Fruit fly (Drosophila melanogaster) whole organism, embryonic: ENCODE data around the gene mRpL48.

Experiments used
- ATbp ChIP-seq: fragments of 200-800 bp; sonication (Bioruptor generic); optimal IDR thresholded peaks from 2 replicates; lab custom pipeline; 2017; ENCODE audit warnings: missing biosample characterization, mild to moderate bottlenecking, missing genetic modification characterization, missing genetic modification reagents
- Adf1 ChIP-seq: fragments of 200-800 bp; sonication (Bioruptor generic); IDR thresholded peaks from 2 replicates; pipeline ENCODE4 v1.3.6; 2022; ENCODE audit warnings: missing biosample characterization, missing genetic modification characterization
- Awh ChIP-seq: fragments of 200-800 bp; sonication (Bioruptor generic); IDR thresholded peaks from 2 replicates; pipeline ENCODE4, ENCODE4 v1.3.6; 2022; ENCODE audit warnings: missing biosample characterization, missing genetic modification characterization
- CG10431 ChIP-seq: fragments of 200-800 bp; sonication (Bioruptor generic); optimal IDR thresholded peaks from 3 replicates; lab custom pipeline; 2018; ENCODE audit warnings: missing biosample characterization, mild to moderate bottlenecking, missing genetic modification characterization
- CG11247 ChIP-seq: fragments of 200-800 bp; sonication (Bioruptor generic); IDR thresholded peaks from 2 replicates; pipeline ENCODE4 v1.3.6; 2022; ENCODE audit warnings: missing biosample characterization, missing genetic modification characterization
- CG12299 ChIP-seq: fragments of 200-800 bp; sonication (Bioruptor generic); optimal IDR thresholded peaks from 2 replicates; lab custom pipeline; 2018; ENCODE audit warnings: missing biosample characterization, mild to moderate bottlenecking, missing genetic modification characterization
- CG13424 ChIP-seq: fragments of 200-800 bp; sonication (Bioruptor generic); optimal IDR thresholded peaks from 2 replicates; lab custom pipeline; 2019; ENCODE audit warnings: missing biosample characterization, mild to moderate bottlenecking, missing genetic modification characterization, moderate library complexity
- CG13775 ChIP-seq: fragments of 200-800 bp; sonication (Bioruptor generic); optimal IDR thresholded peaks from 3 replicates; lab custom pipeline; 2017; ENCODE audit warnings: missing biosample characterization, mild to moderate bottlenecking, missing genetic modification characterization
- CG13894 ChIP-seq: fragments of 200-800 bp; sonication (Bioruptor generic); optimal IDR thresholded peaks from 3 replicates; lab custom pipeline; 2018; ENCODE audit warnings: missing biosample characterization, mild to moderate bottlenecking, missing genetic modification characterization, moderate library complexity
- CG1792 ChIP-seq: fragments of 200-800 bp; sonication (Bioruptor generic); optimal IDR thresholded peaks from 2 replicates; lab custom pipeline; 2016; ENCODE audit warnings: missing biosample characterization, missing genetic modification characterization
- CG1832 ChIP-seq: fragments of 200-800 bp; sonication (Bioruptor generic); optimal IDR thresholded peaks from 2 replicates; lab custom pipeline; 2017; ENCODE audit warnings: missing biosample characterization, mild to moderate bottlenecking, missing genetic modification characterization, inconsistent platforms
- CG31388 ChIP-seq: fragments of 200-800 bp; sonication (Bioruptor generic); optimal IDR thresholded peaks from 2 replicates; lab custom pipeline; 2016; ENCODE audit warnings: missing biosample characterization, missing genetic modification characterization
- CG33213 ChIP-seq: fragments of 200-800 bp; sonication (Bioruptor generic); optimal IDR thresholded peaks from 3 replicates; lab custom pipeline; 2016; ENCODE audit warnings: missing biosample characterization, missing genetic modification characterization
- CG3838 ChIP-seq: fragments of 200-800 bp; sonication (Bioruptor generic); optimal IDR thresholded peaks from 3 replicates; lab custom pipeline; 2016; ENCODE audit warnings: missing biosample characterization, missing genetic modification characterization
- CG4282 ChIP-seq: fragments of 200-800 bp; sonication (Bioruptor generic); optimal IDR thresholded peaks from 2 replicates; lab custom pipeline; 2016; ENCODE audit warnings: missing biosample characterization, missing genetic modification characterization
- CG4360 ChIP-seq: fragments of 200-800 bp; sonication (Bioruptor generic); IDR thresholded peaks from 2 replicates; pipeline ENCODE4 v1.3.6; 2022; ENCODE audit warnings: missing biosample characterization, missing genetic modification characterization
- CG6683 ChIP-seq: fragments of 200-800 bp; sonication (Bioruptor generic); optimal IDR thresholded peaks from 2 replicates; lab custom pipeline; 2017; ENCODE audit warnings: missing biosample characterization, mild to moderate bottlenecking, missing genetic modification characterization, missing genetic modification reagents
- CG8290 ChIP-seq, 3 experiments: fragments of 200-800 bp; sonication (Bioruptor generic); optimal IDR thresholded peaks; 2 replicates each; lab custom pipeline; 2016 to 2019; ENCODE audit warnings: missing biosample characterization in 3 of 3, missing genetic modification characterization in 3 of 3, mild to moderate bottlenecking in 2 of 3, moderate library complexity in 1 of 3
- CG8359 ChIP-seq: fragments of 200-800 bp; sonication (Bioruptor generic); optimal IDR thresholded peaks from 2 replicates; lab custom pipeline; 2017; ENCODE audit warnings: missing biosample characterization, mild to moderate bottlenecking, missing genetic modification characterization, borderline replicate concordance
- CG8478 ChIP-seq: fragments of >200 bp; optimal IDR thresholded peaks from 2 replicates; lab custom pipeline; 2018
- CG8944 ChIP-seq: fragments of 200-800 bp; sonication (Bioruptor generic); optimal IDR thresholded peaks from 3 replicates; lab custom pipeline; 2016; ENCODE audit warnings: missing biosample characterization, missing genetic modification characterization
- CG9609 ChIP-seq: fragments of 200-800 bp; sonication (Bioruptor generic); optimal IDR thresholded peaks from 3 replicates; lab custom pipeline; 2016; ENCODE audit warnings: missing biosample characterization, missing genetic modification characterization
- Deaf1 ChIP-seq: fragments of 200-800 bp; optimal IDR thresholded peaks from 3 replicates; lab custom pipeline; 2019; ENCODE audit warnings: missing biosample characterization, mild to moderate bottlenecking, missing genetic modification characterization, moderate library complexity
- Elba2 ChIP-seq: fragments of 200-800 bp; sonication (Bioruptor generic); optimal IDR thresholded peaks from 3 replicates; lab custom pipeline; 2016; ENCODE audit warnings: missing biosample characterization, missing genetic modification characterization
- Fer1 ChIP-seq: fragments of 200-800 bp; sonication (Bioruptor generic); optimal IDR thresholded peaks from 2 replicates; lab custom pipeline; 2017; ENCODE audit warnings: missing biosample characterization, mild to moderate bottlenecking, missing genetic modification characterization
- Fer2 ChIP-seq: fragments of 200-800 bp; sonication (Bioruptor generic); optimal IDR thresholded peaks from 2 replicates; lab custom pipeline; 2018; ENCODE audit warnings: missing biosample characterization, mild to moderate bottlenecking, missing genetic modification characterization, moderate library complexity
- HLH54F ChIP-seq: fragments of 200-800 bp; sonication (Bioruptor generic); optimal IDR thresholded peaks from 3 replicates; lab custom pipeline; 2016; ENCODE audit warnings: missing biosample characterization, missing genetic modification characterization
- NC2α ChIP-seq: fragments of 200-800 bp; sonication (Bioruptor generic); optimal IDR thresholded peaks from 2 replicates; lab custom pipeline; 2016; ENCODE audit warnings: missing biosample characterization, missing genetic modification characterization
- Rfx ChIP-seq: fragments of 200-800 bp; sonication (Bioruptor generic); IDR thresholded peaks from 2 replicates; pipeline ENCODE4 v1.3.6; 2022; ENCODE audit warnings: missing biosample characterization, missing genetic modification characterization
- Sox102F ChIP-seq: fragments of 200-800 bp; sonication (Bioruptor generic); optimal IDR thresholded peaks from 2 replicates; lab custom pipeline; 2018; ENCODE audit warnings: missing biosample characterization, mild to moderate bottlenecking, missing genetic modification characterization, moderate library complexity
- TFAM ChIP-seq: fragments of 200-800 bp; sonication (Bioruptor generic); optimal IDR thresholded peaks from 2 replicates; lab custom pipeline; 2017; ENCODE audit warnings: missing biosample characterization, missing genetic modification characterization, inconsistent platforms
- Taf1 ChIP-seq: fragments of 200-800 bp; sonication (Bioruptor generic); IDR thresholded peaks from 2 replicates; pipeline ENCODE4 v1.3.6; 2022; ENCODE audit warnings: missing biosample characterization, missing genetic modification characterization
- abd-A ChIP-seq: fragments of 200-800 bp; sonication (Bioruptor generic); optimal IDR thresholded peaks from 3 replicates; lab custom pipeline; 2019; ENCODE audit warnings: missing biosample characterization, mild to moderate bottlenecking, missing genetic modification characterization, moderate library complexity
- da ChIP-seq: fragments of 200-800 bp; sonication (Bioruptor generic); optimal IDR thresholded peaks from 2 replicates; lab custom pipeline; 2016; ENCODE audit warnings: missing biosample characterization, missing genetic modification characterization
- dpn ChIP-seq, 2 experiments: fragments of 200-800 bp; sonication (Bioruptor generic); optimal IDR thresholded peaks; 3 replicates each; lab custom pipeline; 2016; ENCODE audit warnings: missing biosample characterization in 2 of 2, missing genetic modification characterization in 2 of 2
- fd3F ChIP-seq: fragments of 200-800 bp; sonication (Bioruptor generic); optimal IDR thresholded peaks from 2 replicates; lab custom pipeline; 2018; ENCODE audit warnings: missing biosample characterization, mild to moderate bottlenecking, missing genetic modification characterization, moderate library complexity
- gem ChIP-seq: fragments of 200-800 bp; sonication (Bioruptor generic); optimal IDR thresholded peaks from 2 replicates; lab custom pipeline; 2019; ENCODE audit warnings: missing biosample characterization, mild to moderate bottlenecking, missing genetic modification characterization, moderate library complexity
- gfzf ChIP-seq: fragments of 200-800 bp; sonication (Bioruptor generic); optimal IDR thresholded peaks from 2 replicates; lab custom pipeline; 2016; ENCODE audit warnings: missing biosample characterization, mild to moderate bottlenecking, missing genetic modification characterization, moderate library complexity
- grn ChIP-seq: fragments of 200-800 bp; sonication (Bioruptor generic); optimal IDR thresholded peaks from 3 replicates; lab custom pipeline; 2017; ENCODE audit warnings: missing biosample characterization, missing genetic modification characterization
- hbn ChIP-seq: fragments of 200-800 bp; sonication (Bioruptor generic); IDR thresholded peaks from 2 replicates; pipeline ENCODE4 v1.3.6; 2022; ENCODE audit warnings: missing biosample characterization, missing genetic modification characterization; ENCODE audit not compliant: partially characterized antibody
- jumu ChIP-seq: fragments of 200-800 bp; sonication (Bioruptor generic); optimal IDR thresholded peaks from 3 replicates; lab custom pipeline; 2016; ENCODE audit warnings: missing biosample characterization, missing genetic modification characterization
- luna ChIP-seq: fragments of 200-800 bp; sonication (Bioruptor generic); optimal IDR thresholded peaks from 2 replicates; lab custom pipeline; 2016; ENCODE audit warnings: missing biosample characterization, missing genetic modification characterization
- nerfin-2 ChIP-seq: fragments of 200-800 bp; sonication (Bioruptor generic); IDR thresholded peaks from 2 replicates; pipeline ENCODE4 v1.3.6; 2022; ENCODE audit warnings: missing biosample characterization, missing genetic modification characterization; ENCODE audit not compliant: partially characterized antibody
- pnt ChIP-seq: fragments of 200-800 bp; sonication (Bioruptor generic); optimal IDR thresholded peaks from 3 replicates; lab custom pipeline; 2016; ENCODE audit warnings: missing biosample characterization, missing genetic modification characterization
- row ChIP-seq: fragments of 200-800 bp; sonication (Bioruptor generic); IDR thresholded peaks from 3 replicates; pipeline ENCODE4 v1.3.6; 2022; ENCODE audit warnings: missing biosample characterization, missing genetic modification characterization
- schlank ChIP-seq: fragments of 200-800 bp; sonication (Bioruptor generic); optimal IDR thresholded peaks from 2 replicates; lab custom pipeline; 2018; ENCODE audit warnings: missing biosample characterization, mild to moderate bottlenecking, missing genetic modification characterization
- sd ChIP-seq: fragments of 200-800 bp; sonication (Bioruptor generic); optimal IDR thresholded peaks from 3 replicates; lab custom pipeline; 2018; ENCODE audit warnings: missing biosample characterization, mild to moderate bottlenecking, missing genetic modification characterization, moderate library complexity
- sim ChIP-seq: fragments of 200-800 bp; sonication (Bioruptor generic); IDR thresholded peaks from 2 replicates; pipeline ENCODE4 v1.3.6; 2022; ENCODE audit warnings: missing biosample characterization, missing genetic modification characterization
- tio ChIP-seq: fragments of 200-800 bp; sonication (Bioruptor generic); optimal IDR thresholded peaks from 2 replicates; lab custom pipeline; 2017; ENCODE audit warnings: missing biosample characterization, missing genetic modification characterization, inconsistent platforms
- unpg ChIP-seq: fragments of 200-800 bp; sonication (Bioruptor generic); optimal IDR thresholded peaks from 3 replicates; lab custom pipeline; 2018; ENCODE audit warnings: missing biosample characterization, mild to moderate bottlenecking, missing genetic modification characterization, moderate library complexity
- zen2 ChIP-seq: fragments of 200-800 bp; sonication (Bioruptor generic); IDR thresholded peaks from 3 replicates; pipeline ENCODE4 v1.3.6; 2022; ENCODE audit warnings: missing biosample characterization, missing genetic modification characterization; ENCODE audit not compliant: partially characterized antibody

mRpL48 gene

dm6 chr2L:1710224-1710623, at the start of gene mRpL48, which contains the start of gene CG17660 (continued):
- no peak for TF ChIP-seq sim (GFP tag; lab: Robert Waterston, UW)
- TF ChIP-seq jumu: no peak
- TF ChIP-seq CG33213 (GFP tag; lab: Kevin White, UChicago): peak; percentile 33
- no peak for TF ChIP-seq NC2α (GFP tag; lab: Kevin White, UChicago)
- TF ChIP-seq CG4360 (GFP tag; lab: Robert Waterston, UW): peak; percentile 26; the same call in 1 of the 2 replicates
- TF ChIP-seq CG31388 (GFP tag; lab: Kevin White, UChicago): no peak
- no peak for TF ChIP-seq Elba2 (GFP tag; lab: Kevin White, UChicago)
- no peak for TF ChIP-seq CG8359
- no peak for TF ChIP-seq CG13775
- TF ChIP-seq CG13894 (tag; lab: Kevin White, UChicago): no peak
- TF ChIP-seq CG6683: no peak
- no peak for TF ChIP-seq Deaf1 (tag; lab: Kevin White, UChicago)
- TF ChIP-seq abd-A (tag; lab: Kevin White, UChicago): no peak
- TF ChIP-seq row: peak; percentile 39; the same call in 2 of the 3 replicates
- TF ChIP-seq schlank: no peak
- TF ChIP-seq CG4282 (GFP tag; lab: Kevin White, UChicago): no peak
- TF ChIP-seq sd: no peak
- TF ChIP-seq da: no peak
- TF ChIP-seq ATbp (GFP tag; lab: Kevin White, UChicago): no peak
- TF ChIP-seq luna (GFP tag; lab: Kevin White, UChicago): no peak
- no peak for TF ChIP-seq CG8478 (lab: Kevin White, UChicago)
- TF ChIP-seq Rfx (GFP tag; lab: Robert Waterston, UW): peak; percentile 39; the same call in 1 of the 2 replicates
- peak; percentile 11 for TF ChIP-seq CG8290 (GFP tag; optimal IDR thresholded peaks at IDR 0.05; lab: Kevin White, UChicago)
- no peak for TF ChIP-seq CG8290 (tag; optimal IDR thresholded peaks at IDR 0.05; lab: Kevin White, UChicago)
- peak in 1 of 2 experiments; percentile 4 for TF ChIP-seq dpn (GFP tag; optimal IDR thresholded peaks at IDR 0.05; lab: Kevin White, UChicago)
- peak; percentile 72 for TF ChIP-seq nerfin-2 (GFP tag; lab: Robert Waterston, UW)
- TF ChIP-seq CG13424 (tag; lab: Kevin White, UChicago): no peak
- no peak for TF ChIP-seq CG1832
- TF ChIP-seq hbn (GFP tag; lab: Robert Waterston, UW): peak; percentile 43; the same call in 1 of the 2 replicates
- no peak for TF ChIP-seq Taf1 (GFP tag; lab: Robert Waterston, UW)
- no peak for TF ChIP-seq CG11247 (GFP tag; lab: Robert Waterston, UW)
- TF ChIP-seq unpg (GFP tag; lab: Kevin White, UChicago): peak; percentile 6
- TF ChIP-seq TFAM (GFP tag; lab: Kevin White, UChicago): no peak
- no peak for TF ChIP-seq pnt (GFP tag; lab: Kevin White, UChicago)
- no peak for TF ChIP-seq Awh (GFP tag; lab: Robert Waterston, UW)
- TF ChIP-seq tio (GFP tag; lab: Kevin White, UChicago): no peak
- TF ChIP-seq CG1792 (GFP tag; lab: Kevin White, UChicago): no peak
- peak; percentile 72 for TF ChIP-seq gfzf (GFP tag; lab: Kevin White, UChicago)
- no peak for TF ChIP-seq CG3838
- TF ChIP-seq zen2: peak; percentile 49; the same call in 1 of the 3 replicates
- TF ChIP-seq gem (tag; lab: Kevin White, UChicago): no peak
- TF ChIP-seq fd3F: no peak
- TF ChIP-seq Fer2: no peak
- no peak for TF ChIP-seq CG9609 (GFP tag; lab: Kevin White, UChicago)
- no peak for TF ChIP-seq HLH54F (GFP tag; lab: Kevin White, UChicago)
- TF ChIP-seq Adf1: no peak
- TF ChIP-seq CG10431 (GFP tag; lab: Kevin White, UChicago): no peak
- TF ChIP-seq CG12299 (tag; lab: Kevin White, UChicago): no peak
- TF ChIP-seq Fer1 (GFP tag; lab: Kevin White, UChicago): peak; percentile 41
- TF ChIP-seq grn (GFP tag; lab: Kevin White, UChicago): no peak
- TF ChIP-seq CG8944 (GFP tag; lab: Kevin White, UChicago): no peak
- TF ChIP-seq Sox102F (GFP tag; lab: Kevin White, UChicago): no peak
